Fruit fly (Drosophila melanogaster) whole organism, pupa: ENCODE results near the gene CG42588.

Source experiments
- CG15710 ChIP-seq: fragments of 200-800 bp; sonication (Bioruptor generic); optimal IDR thresholded peaks from 2 replicates; lab custom pipeline; 2018; ENCODE audit warnings: missing biosample characterization, mild to moderate bottlenecking, missing genetic modification characterization, moderate library complexity
- CG32121 ChIP-seq: fragments of 200-800 bp; sonication (Bioruptor generic); IDR thresholded peaks from 2 replicates; pipeline ENCODE4 v1.3.6; 2022; ENCODE audit warnings: missing biosample characterization, missing genetic modification characterization
- CG9948 ChIP-seq: fragments of 200-800 bp; sonication (Bioruptor generic); optimal IDR thresholded peaks from 2 replicates; lab custom pipeline; 2018; ENCODE audit warnings: missing biosample characterization, mild to moderate bottlenecking, missing genetic modification characterization, moderate library complexity
- D1 ChIP-seq: fragments of 200-800 bp; sonication (Bioruptor generic); optimal IDR thresholded peaks from 2 replicates; lab custom pipeline; 2018; ENCODE audit warnings: missing biosample characterization, mild to moderate bottlenecking, missing genetic modification characterization, moderate library complexity
- Ets98B ChIP-seq: fragments of 200-800 bp; sonication (Bioruptor generic); IDR thresholded peaks from 2 replicates; pipeline ENCODE4 v1.3.6; 2022; ENCODE audit warnings: missing biosample characterization, missing genetic modification characterization
- gl ChIP-seq: fragments of 200-800 bp; sonication (Bioruptor generic); optimal IDR thresholded peaks from 2 replicates; lab custom pipeline; 2018; ENCODE audit warnings: missing biosample characterization, mild to moderate bottlenecking, missing genetic modification characterization

DNA sequence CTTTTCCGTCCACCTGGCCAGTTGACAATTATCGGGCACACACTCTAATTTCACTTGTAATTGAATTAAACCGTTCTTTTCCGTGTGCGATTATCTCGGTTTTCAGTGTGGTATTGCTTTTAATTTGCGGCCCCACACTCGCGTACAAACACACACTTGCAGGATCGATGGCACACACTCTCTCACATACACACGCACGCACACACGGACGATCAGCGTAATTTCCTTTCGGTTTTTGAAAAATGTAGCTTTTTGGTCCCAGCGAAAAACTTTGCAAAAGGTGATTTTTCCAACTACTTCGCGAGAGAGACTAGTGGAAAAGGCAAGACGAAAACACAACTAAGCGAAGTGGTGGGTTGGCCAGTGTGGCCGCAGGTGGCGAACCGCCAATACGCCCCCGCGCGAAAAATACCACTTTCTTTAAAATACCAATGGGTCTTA is 9.3 kb upstream of the CG42588 start, which contains the start of gene Atg1:
- no peak for TF ChIP-seq CG32121
- TF ChIP-seq D1: no peak
- TF ChIP-seq CG15710: no peak
- TF ChIP-seq CG9948 (tag; lab: Kevin White, UChicago): no peak
- no peak for TF ChIP-seq Ets98B (GFP tag; lab: Robert Waterston, UW)
- TF ChIP-seq gl (tag; lab: Kevin White, UChicago): no peak
